Worm (Caenorhabditis elegans) whole organism, midembryonic: Measurements from ENCODE around the gene nspg-8.

ENCODE experiments used
- T22C8.4 ChIP-seq: fragments of 200-800 bp; sonication (Bioruptor generic); IDR thresholded peaks from 2 replicates; pipeline ENCODE4 v1.3.6; 2022; ENCODE audit warnings: missing genetic modification characterization, missing compliant biosample characterization
- cog-1 ChIP-seq: sonication (generic microtip); optimal IDR thresholded peaks from 2 replicates; lab custom pipeline; 2016; ENCODE audit warnings: missing genetic modification characterization, missing compliant biosample characterization
- flt-1 ChIP-seq: fragments of 200-800 bp; sonication (Bioruptor generic); IDR thresholded peaks from 2 replicates; pipeline ENCODE4 v1.3.6; 2022; ENCODE audit warnings: missing genetic modification characterization, missing compliant biosample characterization
- med-1 ChIP-seq: sonication (generic microtip); optimal IDR thresholded peaks from 2 replicates; lab custom pipeline; 2017; ENCODE audit warnings: missing genetic modification characterization, mild to moderate bottlenecking, missing compliant biosample characterization, antibody characterized with exemption, missing genetic modification reagents; ENCODE audit not compliant: insufficient read depth
- ref-1 ChIP-seq: fragments of 200-800 bp; sonication (Bioruptor generic); conservative IDR thresholded peaks from 2 replicates; pipeline ENCODE4 v1.3.6; 2022; ENCODE audit warnings: missing genetic modification reagents, missing genetic modification characterization, missing compliant biosample characterization

DNA sequence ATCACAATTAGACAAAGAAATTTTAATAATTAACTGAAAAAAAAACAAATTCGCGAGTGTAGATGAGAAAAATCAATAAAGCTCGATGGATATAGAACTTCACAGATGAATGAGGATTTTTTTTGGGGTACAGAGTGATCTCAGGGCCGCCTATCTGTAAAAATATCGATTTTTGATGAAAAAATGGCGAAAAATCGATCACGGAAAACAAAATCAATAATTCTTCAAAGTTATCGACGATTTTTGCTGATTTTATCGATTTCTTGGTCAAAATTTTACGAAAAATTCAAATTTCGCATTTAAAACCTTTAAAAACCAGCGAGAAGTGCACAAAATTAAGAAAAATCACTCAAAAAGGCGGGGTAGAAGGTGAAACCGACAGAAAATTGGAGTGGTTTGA is 34.2 kb downstream of the nspg-8 start:
- TF ChIP-seq flt-1 (GFP tag; lab: Robert Waterston, UW) (no peak), T22C8.4 (GFP tag; lab: Robert Waterston, UW) (peak; percentile 56), ref-1 (GFP tag; lab: Robert Waterston, UW) (no peak), cog-1 (tag; lab: Kevin White, UChicago) (no peak), med-1 (no peak)
